Fruit fly (Drosophila melanogaster): ENCODE results near the gene CG5466.

The CG5466 gene

DNA sequence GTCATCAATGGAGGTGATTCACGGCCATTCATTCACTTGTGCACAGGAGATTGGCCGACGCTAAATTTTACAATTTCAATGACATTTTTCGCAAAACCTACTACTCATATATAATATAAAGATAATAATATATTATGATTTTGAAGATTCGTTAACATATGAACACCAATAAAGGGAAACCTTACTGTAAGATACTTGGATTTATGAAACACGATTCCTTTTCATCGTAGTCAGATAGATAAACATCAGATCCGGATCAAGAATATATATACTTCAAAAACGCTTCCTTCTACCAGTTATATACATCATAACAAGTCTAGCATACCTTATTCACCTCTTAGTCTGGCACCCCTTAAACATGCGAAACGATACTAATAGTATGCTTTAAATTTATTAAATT lies 42.1 kb downstream of the CG5466 start, which contains the start of gene Nep4:
Gene Nep4 (minus strand): TSS at position 101 of the 400 bp plus-strand sequence.
- TF ChIP-seq CG5204 (GFP tag; optimal IDR thresholded peaks at IDR 0.05) (no peak), Mnt (GFP tag; optimal IDR thresholded peaks at IDR 0.05) (no peak), bab1 (GFP tag; optimal IDR thresholded peaks at IDR 0.05) (no peak), CG33017 (tag; optimal IDR thresholded peaks at IDR 0.05) (no peak), CG12768 (GFP tag; optimal IDR thresholded peaks at IDR 0.05) (no peak), Crg-1 (GFP tag; optimal IDR thresholded peaks at IDR 0.05) (no peak), tj (GFP tag; optimal IDR thresholded peaks at IDR 0.05) (no peak), Clk (GFP tag; optimal IDR thresholded peaks at IDR 0.05) (no peak), toe (GFP tag; optimal IDR thresholded peaks at IDR 0.05) (no peak), cic (GFP tag; optimal IDR thresholded peaks at IDR 0.05) (no peak), CG1620 (GFP tag; optimal IDR thresholded peaks at IDR 0.05) (no peak), kay (GFP tag; ENCODE audit: borderline replicate concordance) (no peak)

DNA sequence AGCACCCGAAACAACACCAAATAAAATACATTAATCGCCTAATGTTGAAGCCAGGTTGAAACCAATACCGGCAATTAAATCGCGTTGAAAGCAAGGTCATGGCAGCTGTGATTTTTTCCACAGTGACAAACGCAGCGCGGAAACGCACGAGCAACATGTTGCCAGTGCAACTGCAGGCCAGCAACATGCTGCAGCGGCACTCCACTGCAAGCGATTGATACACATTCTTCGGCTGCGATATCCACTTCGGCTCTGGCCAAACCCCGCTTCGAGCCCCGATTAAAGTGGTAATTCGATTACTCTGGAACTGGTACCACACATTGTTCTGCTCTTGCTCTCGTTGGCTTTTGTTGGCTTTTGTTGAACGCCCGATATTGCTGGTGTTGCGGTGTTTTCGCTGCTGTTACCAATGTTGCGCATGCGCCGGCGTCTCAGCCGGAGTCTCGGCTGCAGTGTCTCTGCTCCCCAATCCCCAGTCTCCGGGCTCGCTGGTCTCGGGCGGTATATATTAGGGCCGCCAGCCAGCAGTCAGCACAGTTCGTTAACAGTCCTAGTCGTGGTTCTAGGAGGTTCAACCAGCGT lies 51.4 kb downstream of the CG5466 start, which contains the start of gene Cpr92F:
Gene Cpr92F (plus strand): TSS at position 532 of the 582 bp plus-strand sequence.
- TF ChIP-seq tj (GFP tag; optimal IDR thresholded peaks at IDR 0.05) (no peak), CG14711 (tag; optimal IDR thresholded peaks at IDR 0.05) (no peak)
